Fruit fly (Drosophila melanogaster): ENCODE results near the gene loqs.

Gene loqs

DNA sequence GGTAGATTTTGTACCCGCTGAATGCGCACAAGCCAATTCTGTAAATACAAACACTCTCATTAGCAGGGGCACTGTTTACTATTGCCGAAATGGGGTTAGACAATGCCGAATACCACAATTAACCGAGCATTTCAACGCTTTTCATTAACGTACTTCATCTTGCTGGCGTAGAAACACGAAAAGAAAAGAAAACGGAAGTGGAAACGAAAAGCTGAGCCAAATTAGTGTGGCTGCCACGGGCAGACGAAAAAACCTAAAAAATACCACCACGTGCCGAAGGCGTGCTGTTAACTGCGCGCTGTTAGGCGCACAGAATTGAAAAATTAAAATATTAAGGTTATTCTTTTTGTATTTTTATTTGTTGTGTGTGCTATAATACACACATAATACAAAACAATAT is 12.5 kb downstream of the loqs start, which contains the start of gene RpL24 (continued):
- TF ChIP-seq CG7368 (GFP tag; optimal IDR thresholded peaks at IDR 0.05) (peak; percentile 91), CG11902 (GFP tag; optimal IDR thresholded peaks at IDR 0.05) (peak; percentile 36), Ets21C (GFP tag; optimal IDR thresholded peaks at IDR 0.05) (no peak), CG6808 (GFP tag; optimal IDR thresholded peaks at IDR 0.05) (peak; percentile 78), topi (GFP tag; optimal IDR thresholded peaks at IDR 0.05) (peak; percentile 90), Smox (GFP tag; optimal IDR thresholded peaks at IDR 0.05) (peak; percentile 82), Hr38 (GFP tag; optimal IDR thresholded peaks at IDR 0.05) (no peak), CG9139 (GFP tag; optimal IDR thresholded peaks at IDR 0.05) (peak; percentile 87), lz (GFP tag; optimal IDR thresholded peaks at IDR 0.05) (peak; percentile 90), dac (GFP tag; optimal IDR thresholded peaks at IDR 0.05) (peak; percentile 75), cyc (GFP tag; optimal IDR thresholded peaks at IDR 0.05) (peak; percentile 84), Eip78C (GFP tag) (peak; percentile 96), Gug (GFP tag; IDR thresholded peaks at IDR 0.05) (peak; percentile 45; the same call in 1 of the 2 replicates), CG34406 (GFP tag; optimal IDR thresholded peaks at IDR 0.05) (peak; percentile 86), Hr4 (GFP tag; optimal IDR thresholded peaks at IDR 0.05) (no peak), fd59A (GFP tag; optimal IDR thresholded peaks at IDR 0.05) (peak; percentile 61)

DNA sequence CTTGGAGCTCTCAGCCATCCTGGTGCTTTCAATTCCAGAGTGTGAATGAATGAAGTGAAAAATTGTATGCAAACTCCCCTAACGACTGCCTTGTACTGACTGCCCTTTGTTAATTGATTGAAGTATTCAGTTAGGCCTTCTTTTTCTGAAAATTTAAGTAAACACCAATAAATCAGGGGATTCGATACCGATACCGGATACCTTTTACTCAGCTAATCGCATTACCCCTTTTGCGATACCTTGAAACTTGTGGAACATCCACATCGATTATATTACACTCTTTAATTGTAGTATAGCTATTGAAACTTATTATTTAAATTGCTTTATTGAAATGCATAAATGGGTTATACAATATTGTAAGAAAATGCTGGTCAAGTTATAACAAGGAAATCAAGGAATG is 13.6 kb downstream of the loqs start, which contains the start of gene CG16957:
CG16957 (minus strand) TSS at position 101 of the 400 bp plus-strand sequence.
- no peak for TF ChIP-seq acj6 (GFP tag; optimal IDR thresholded peaks at IDR 0.05)
- TF ChIP-seq net (GFP tag; optimal IDR thresholded peaks at IDR 0.05) = no peak
- no peak for TF ChIP-seq CG8632 (GFP tag; optimal IDR thresholded peaks at IDR 0.05)

DNA sequence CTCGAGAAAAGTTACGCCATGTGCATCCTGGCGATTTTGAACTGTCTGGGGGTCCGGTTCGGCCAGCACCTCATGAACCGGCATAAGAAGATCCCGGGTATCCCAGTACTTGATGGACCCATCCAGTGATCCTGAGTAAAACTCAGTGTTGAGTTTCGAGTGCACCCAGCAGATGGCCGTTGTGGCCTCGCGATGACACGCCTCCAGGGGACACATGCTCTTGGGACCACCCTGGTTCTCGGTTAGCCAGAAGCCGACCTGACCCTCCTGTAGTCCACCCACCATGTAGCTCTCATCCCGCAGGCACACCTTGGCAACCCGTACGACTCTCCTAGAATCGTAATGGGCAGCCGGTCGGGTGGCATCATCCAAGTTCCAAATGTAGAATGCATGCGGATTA is 14.9 kb downstream of the loqs start:
- TF ChIP-seq fd59A (GFP tag; optimal IDR thresholded peaks at IDR 0.05) (no peak), Eip75B (GFP tag; optimal IDR thresholded peaks at IDR 0.05) (no peak), eg (GFP tag; IDR thresholded peaks at IDR 0.05) (no peak), Ets96B (tag; optimal IDR thresholded peaks at IDR 0.05) (no peak), CG11762 (GFP tag; optimal IDR thresholded peaks at IDR 0.05; ENCODE audit: insufficient read depth) (no peak)

DNA sequence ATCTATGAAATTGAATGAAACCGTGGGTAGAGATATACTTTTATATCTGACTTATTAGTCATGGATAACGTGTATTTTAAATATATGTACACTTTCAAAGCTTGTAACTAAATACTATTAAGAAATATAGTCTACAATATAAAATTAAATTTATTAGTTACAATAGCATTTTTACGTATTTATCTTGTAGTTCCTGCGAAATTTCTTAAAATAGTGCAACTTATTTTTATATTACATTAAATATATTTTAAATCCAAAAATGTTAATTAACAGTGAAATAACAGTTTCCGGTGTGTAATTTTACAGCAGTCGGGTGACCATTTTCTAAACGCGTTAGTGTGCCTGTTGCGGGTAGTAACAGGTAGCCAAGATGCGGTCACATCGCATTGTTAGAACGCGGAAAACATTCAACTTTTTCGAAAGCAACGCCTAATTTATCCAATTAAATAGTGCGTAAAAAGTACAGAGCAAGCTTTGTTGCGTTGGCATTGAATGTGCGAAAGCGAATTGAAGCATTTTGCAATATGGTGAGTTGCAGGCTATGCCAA is 16.2 kb downstream of the loqs start, which contains the start of the genes CG10859 and CG7110:
CG10859 (minus strand) TSS at position 51 of the 548 bp plus-strand sequence.
CG7110 (plus strand) TSS at position 378 of the 548 bp plus-strand sequence.
- TF ChIP-seq cyc (GFP tag; optimal IDR thresholded peaks at IDR 0.05) = peak; percentile 2
- no peak for TF ChIP-seq Eip75B (GFP tag; optimal IDR thresholded peaks at IDR 0.05)
- TF ChIP-seq CG3919 (GFP tag; optimal IDR thresholded peaks at IDR 0.05) = peak; percentile 26
- no peak for TF ChIP-seq spab (GFP tag; optimal IDR thresholded peaks at IDR 0.05)
- no peak for TF ChIP-seq Ets21C (GFP tag; optimal IDR thresholded peaks at IDR 0.05)
- peak; percentile 27 for TF ChIP-seq esn (GFP tag; optimal IDR thresholded peaks at IDR 0.05)
- peak; percentile 27 for TF ChIP-seq topi (GFP tag; optimal IDR thresholded peaks at IDR 0.05)
- TF ChIP-seq lz (GFP tag; optimal IDR thresholded peaks at IDR 0.05) = peak; percentile 25
- no peak for TF ChIP-seq acj6 (GFP tag; optimal IDR thresholded peaks at IDR 0.05)
- peak in 1 of 2 experiments; percentile 40 for TF ChIP-seq ss (GFP tag; optimal IDR thresholded peaks at IDR 0.05)
- peak; percentile 10 for TF ChIP-seq CG10669 (GFP tag; optimal IDR thresholded peaks at IDR 0.05)
- peak; percentile 12 for TF ChIP-seq CG3032 (tag; optimal IDR thresholded peaks at IDR 0.05)
- TF ChIP-seq OdsH (GFP tag; optimal IDR thresholded peaks at IDR 0.05) = peak; percentile 19
- TF ChIP-seq Eip78C (GFP tag) = peak; percentile 83
- TF ChIP-seq Sox102F (GFP tag; optimal IDR thresholded peaks at IDR 0.05) = peak; percentile 12
- TF ChIP-seq CG8632 (GFP tag; optimal IDR thresholded peaks at IDR 0.05) = peak; percentile 3
- TF ChIP-seq CG34406 (GFP tag; optimal IDR thresholded peaks at IDR 0.05) = peak; percentile 25
- peak; percentile 33 for TF ChIP-seq Met (GFP tag; optimal IDR thresholded peaks at IDR 0.05)

DNA sequence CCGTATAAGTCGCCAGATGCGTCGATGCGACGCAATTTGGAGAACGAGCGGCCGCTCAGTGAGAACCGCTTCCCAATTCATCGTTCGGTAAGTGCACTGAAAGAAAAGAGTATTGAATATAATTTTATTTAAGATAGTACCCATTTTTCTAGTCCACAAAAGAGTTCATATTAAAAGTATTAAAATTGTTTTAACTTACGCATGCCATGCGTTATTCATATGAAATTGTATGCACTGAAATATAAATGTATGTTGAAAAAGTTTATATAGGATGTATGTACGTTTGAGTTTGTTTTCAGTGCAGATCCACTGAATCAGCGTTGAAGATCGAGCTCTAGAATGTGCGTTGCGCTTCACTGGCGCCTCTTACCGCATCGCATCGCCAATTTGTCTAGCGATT is 17.1 kb downstream of the loqs start:
- TF ChIP-seq net (GFP tag; optimal IDR thresholded peaks at IDR 0.05) (peak; percentile 23), dsx (GFP tag; optimal IDR thresholded peaks at IDR 0.05; ENCODE audit: poor library complexity, severe bottlenecking) (no peak), CG9139 (GFP tag; optimal IDR thresholded peaks at IDR 0.05) (no peak), CG6808 (GFP tag; optimal IDR thresholded peaks at IDR 0.05) (no peak), pdm3 (GFP tag; optimal IDR thresholded peaks at IDR 0.05) (no peak), ss (GFP tag; optimal IDR thresholded peaks at IDR 0.05) (no peak), CG6163 (GFP tag; IDR thresholded peaks at IDR 0.05) (0 out of 3 replicates have a peak, but pooled peaks have one; percentile 24), CG10631 (GFP tag; optimal IDR thresholded peaks at IDR 0.05) (peak; percentile 15), vri (GFP tag; optimal IDR thresholded peaks at IDR 0.05) (no peak), Hr38 (GFP tag; optimal IDR thresholded peaks at IDR 0.05) (no peak), CG7368 (GFP tag; optimal IDR thresholded peaks at IDR 0.05) (no peak), Sox15 (GFP tag; optimal IDR thresholded peaks at IDR 0.05) (no peak), spab (GFP tag; optimal IDR thresholded peaks at IDR 0.05) (no peak), fkh (GFP tag; optimal IDR thresholded peaks at IDR 0.05) (no peak), CG11294 (GFP tag; IDR thresholded peaks at IDR 0.05) (no peak), CG10669 (GFP tag; optimal IDR thresholded peaks at IDR 0.05) (no peak), Sox102F (GFP tag; optimal IDR thresholded peaks at IDR 0.05) (no peak), CG6276 (GFP tag; optimal IDR thresholded peaks at IDR 0.05) (no peak), CG6854 (GFP tag; optimal IDR thresholded peaks at IDR 0.05) (no peak)
